Fruit fly (Drosophila melanogaster) whole organism, embryonic: ENCODE measurements around the gene CG15894.

Experiments
- Ada2b ChIP-seq: fragments of 200-800 bp; sonication (Bioruptor generic); IDR thresholded peaks from 2 replicates; pipeline ENCODE4 v1.3.6; 2022; ENCODE audit warnings: missing biosample characterization, missing genetic modification characterization
- C15 ChIP-seq: fragments of 200-800 bp; sonication (Bioruptor generic); IDR thresholded peaks from 3 replicates; pipeline ENCODE4 v1.3.6; 2022; ENCODE audit warnings: missing biosample characterization, missing genetic modification characterization
- CG10209 ChIP-seq: fragments of 200-800 bp; sonication (Bioruptor generic); optimal IDR thresholded peaks from 3 replicates; lab custom pipeline; 2017; ENCODE audit warnings: missing biosample characterization, mild to moderate bottlenecking, missing genetic modification characterization, missing genetic modification reagents
- CG10462 ChIP-seq: fragments of 200-800 bp; sonication (Bioruptor generic); optimal IDR thresholded peaks from 2 replicates; lab custom pipeline; 2016; ENCODE audit warnings: missing biosample characterization, missing genetic modification characterization
- CG10543 ChIP-seq: fragments of 200-800 bp; sonication (Bioruptor generic); optimal IDR thresholded peaks from 3 replicates; lab custom pipeline; 2017; ENCODE audit warnings: missing biosample characterization, mild to moderate bottlenecking, missing genetic modification characterization, moderate library complexity
- CG11093 ChIP-seq: fragments of 200-800 bp; sonication (Bioruptor generic); IDR thresholded peaks from 3 replicates; pipeline ENCODE4 v1.3.6; 2022; ENCODE audit warnings: missing biosample characterization, missing genetic modification characterization
- CG11723 ChIP-seq: fragments of 200-800 bp; sonication (Bioruptor generic); optimal IDR thresholded peaks from 2 replicates; lab custom pipeline; 2017; ENCODE audit warnings: missing biosample characterization, mild to moderate bottlenecking, missing genetic modification characterization
- CG14965 ChIP-seq: fragments of 200-800 bp; sonication (Bioruptor generic); optimal IDR thresholded peaks from 2 replicates; lab custom pipeline; 2016; ENCODE audit warnings: missing biosample characterization, missing genetic modification characterization, borderline replicate concordance
- CG15479 ChIP-seq: fragments of 200-800 bp; sonication (Bioruptor generic); optimal IDR thresholded peaks from 3 replicates; lab custom pipeline; 2019; ENCODE audit warnings: missing biosample characterization, mild to moderate bottlenecking, missing genetic modification characterization, moderate library complexity
- CG15696 ChIP-seq: fragments of 200-800 bp; sonication (Bioruptor generic); optimal IDR thresholded peaks from 2 replicates; lab custom pipeline; 2019; ENCODE audit warnings: missing biosample characterization, mild to moderate bottlenecking, missing genetic modification characterization, moderate library complexity
- CG1647 ChIP-seq: fragments of 200-800 bp; sonication (Bioruptor generic); optimal IDR thresholded peaks from 3 replicates; lab custom pipeline; 2016; ENCODE audit warnings: missing biosample characterization, missing genetic modification characterization
- CG16815 ChIP-seq: fragments of 200-800 bp; sonication (Bioruptor generic); optimal IDR thresholded peaks from 3 replicates; lab custom pipeline; 2017; ENCODE audit warnings: missing biosample characterization, mild to moderate bottlenecking, missing genetic modification characterization
- CG17912 ChIP-seq: fragments of 200-800 bp; sonication (Bioruptor generic); optimal IDR thresholded peaks from 2 replicates; lab custom pipeline; 2018; ENCODE audit warnings: missing biosample characterization, mild to moderate bottlenecking, missing genetic modification characterization
- CG2116 ChIP-seq: fragments of 200-800 bp; sonication (Bioruptor generic); optimal IDR thresholded peaks from 3 replicates; lab custom pipeline; 2018; ENCODE audit warnings: missing biosample characterization, mild to moderate bottlenecking, missing genetic modification characterization
- CG3281 ChIP-seq: fragments of 200-800 bp; sonication (Bioruptor generic); optimal IDR thresholded peaks from 3 replicates; lab custom pipeline; 2017; ENCODE audit warnings: missing biosample characterization, mild to moderate bottlenecking, missing genetic modification characterization
- CG33213 ChIP-seq: fragments of 200-800 bp; sonication (Bioruptor generic); optimal IDR thresholded peaks from 3 replicates; lab custom pipeline; 2016; ENCODE audit warnings: missing biosample characterization, missing genetic modification characterization
- CG4820 ChIP-seq: fragments of 200-800 bp; sonication (Bioruptor generic); optimal IDR thresholded peaks from 3 replicates; lab custom pipeline; 2016; ENCODE audit warnings: missing biosample characterization, missing genetic modification characterization
- CG6254 ChIP-seq: fragments of 200-800 bp; sonication (Bioruptor generic); optimal IDR thresholded peaks from 3 replicates; lab custom pipeline; 2017; ENCODE audit warnings: mild to moderate bottlenecking, missing biosample characterization, missing genetic modification reagents, missing genetic modification characterization
- CG6683 ChIP-seq: fragments of 200-800 bp; sonication (Bioruptor generic); optimal IDR thresholded peaks from 2 replicates; lab custom pipeline; 2017; ENCODE audit warnings: missing biosample characterization, mild to moderate bottlenecking, missing genetic modification characterization, missing genetic modification reagents
- CG8281 ChIP-seq: fragments of 200-800 bp; sonication (Bioruptor generic); optimal IDR thresholded peaks from 2 replicates; lab custom pipeline; 2018; ENCODE audit warnings: missing biosample characterization, mild to moderate bottlenecking, missing genetic modification characterization, moderate library complexity
- CG8290 ChIP-seq, 3 experiments: fragments of 200-800 bp; sonication (Bioruptor generic); optimal IDR thresholded peaks; 2 replicates each; lab custom pipeline; 2016 to 2019; ENCODE audit warnings: missing biosample characterization in 3 of 3, missing genetic modification characterization in 3 of 3, mild to moderate bottlenecking in 2 of 3, moderate library complexity in 1 of 3
- CG9609 ChIP-seq: fragments of 200-800 bp; sonication (Bioruptor generic); optimal IDR thresholded peaks from 3 replicates; lab custom pipeline; 2016; ENCODE audit warnings: missing biosample characterization, missing genetic modification characterization
- Dbx ChIP-seq: fragments of 200-800 bp; sonication (Bioruptor generic); IDR thresholded peaks from 3 replicates; pipeline ENCODE4 v1.3.6; 2022; ENCODE audit warnings: missing biosample characterization, missing genetic modification characterization
- Dip3 ChIP-seq: fragments of 200-800 bp; sonication (Bioruptor generic); optimal IDR thresholded peaks from 3 replicates; lab custom pipeline; 2016; ENCODE audit warnings: missing biosample characterization, missing genetic modification characterization
- HLH3B ChIP-seq: fragments of 200-800 bp; sonication (Bioruptor generic); IDR thresholded peaks from 2 replicates; pipeline ENCODE4 v1.3.6; 2022; ENCODE audit warnings: missing biosample characterization, missing genetic modification characterization
- Hey ChIP-seq: fragments of 200-800 bp; sonication (Bioruptor generic); optimal IDR thresholded peaks from 3 replicates; lab custom pipeline; 2018; ENCODE audit warnings: missing biosample characterization, mild to moderate bottlenecking, missing genetic modification characterization
- HmgD ChIP-seq: fragments of 200-800 bp; sonication (Bioruptor generic); optimal IDR thresholded peaks from 3 replicates; lab custom pipeline; 2016; ENCODE audit warnings: missing biosample characterization, missing genetic modification characterization
- HmgZ ChIP-seq: fragments of 200-800 bp; sonication (Bioruptor generic); optimal IDR thresholded peaks from 2 replicates; lab custom pipeline; 2018; ENCODE audit warnings: missing biosample characterization, mild to moderate bottlenecking, missing genetic modification characterization
- Mad ChIP-seq: fragments of 200-800 bp; sonication (Bioruptor generic); optimal IDR thresholded peaks from 2 replicates; lab custom pipeline; 2016; ENCODE audit warnings: missing biosample characterization, missing genetic modification characterization
- Mrtf ChIP-seq: fragments of 200-800 bp; sonication (Bioruptor generic); IDR thresholded peaks from 3 replicates; pipeline ENCODE4 v1.3.6; 2022; ENCODE audit warnings: missing biosample characterization, missing genetic modification characterization
- NK7.1 ChIP-seq: fragments of 200-800 bp; sonication (Bioruptor generic); optimal IDR thresholded peaks from 3 replicates; lab custom pipeline; 2016; ENCODE audit warnings: missing biosample characterization, missing genetic modification characterization
- Nf-YB ChIP-seq: fragments of 200-800 bp; sonication (Bioruptor generic); optimal IDR thresholded peaks from 3 replicates; lab custom pipeline; 2019; ENCODE audit warnings: missing biosample characterization, mild to moderate bottlenecking, missing genetic modification characterization, moderate library complexity
- NfI ChIP-seq: fragments of 200-800 bp; sonication (Bioruptor generic); optimal IDR thresholded peaks from 3 replicates; lab custom pipeline; 2018; ENCODE audit warnings: missing biosample characterization, mild to moderate bottlenecking, missing genetic modification characterization, moderate library complexity
- Taf1 ChIP-seq: fragments of 200-800 bp; sonication (Bioruptor generic); IDR thresholded peaks from 2 replicates; pipeline ENCODE4 v1.3.6; 2022; ENCODE audit warnings: missing biosample characterization, missing genetic modification characterization
- Trl ChIP-seq, 3 experiments: fragments of >200 bp in 2 of 3; fragments of 200-800 bp in 1 of 3; sonication (Bioruptor generic) in 1 of 3; optimal IDR thresholded peaks; 2 replicates in 1 of 3; 3 replicates in 2 of 3; lab custom pipeline; 2016 to 2017; ENCODE audit warnings: missing biosample characterization in 1 of 3, missing genetic modification characterization in 1 of 3
- ac ChIP-seq: fragments of 200-800 bp; sonication (Bioruptor generic); optimal IDR thresholded peaks from 3 replicates; lab custom pipeline; 2017; ENCODE audit warnings: missing biosample characterization, mild to moderate bottlenecking, missing genetic modification characterization
- aop ChIP-seq: fragments of 200-800 bp; sonication (Bioruptor generic); IDR thresholded peaks from 2 replicates; pipeline ENCODE4 v1.3.6; 2022; ENCODE audit warnings: missing biosample characterization, missing genetic modification characterization
- ara ChIP-seq: fragments of 200-800 bp; sonication (Bioruptor generic); IDR thresholded peaks from 2 replicates; pipeline ENCODE4 v1.3.6; 2022; ENCODE audit warnings: missing biosample characterization, missing genetic modification characterization
- btn ChIP-seq: fragments of 200-800 bp; sonication (Bioruptor generic); optimal IDR thresholded peaks from 2 replicates; lab custom pipeline; 2016; ENCODE audit warnings: missing biosample characterization, missing genetic modification characterization
- ci ChIP-seq: fragments of 200-800 bp; sonication (Bioruptor generic); IDR thresholded peaks from 3 replicates; pipeline ENCODE4 v1.3.6; 2022; ENCODE audit warnings: missing biosample characterization, missing genetic modification characterization
- en ChIP-seq: fragments of 200-800 bp; sonication (Bioruptor generic); optimal IDR thresholded peaks from 2 replicates; lab custom pipeline; 2016; ENCODE audit warnings: missing biosample characterization, missing genetic modification characterization
- fd64A ChIP-seq: fragments of 200-800 bp; sonication (Bioruptor generic); optimal IDR thresholded peaks from 3 replicates; lab custom pipeline; 2018; ENCODE audit warnings: missing biosample characterization, mild to moderate bottlenecking, missing genetic modification characterization
- grn ChIP-seq: fragments of 200-800 bp; sonication (Bioruptor generic); optimal IDR thresholded peaks from 3 replicates; lab custom pipeline; 2017; ENCODE audit warnings: missing biosample characterization, missing genetic modification characterization
- insv ChIP-seq, 2 experiments: fragments of 200-800 bp; sonication (Bioruptor generic); optimal IDR thresholded peaks; 3 replicates each; lab custom pipeline; 2016 to 2018; ENCODE audit warnings: missing biosample characterization in 2 of 2, missing genetic modification characterization in 2 of 2
- kni ChIP-seq: fragments of 200-800 bp; sonication (Bioruptor generic); optimal IDR thresholded peaks from 3 replicates; lab custom pipeline; 2017; ENCODE audit warnings: mild to moderate bottlenecking, missing biosample characterization, missing genetic modification reagents, missing genetic modification characterization
- nerfin-2 ChIP-seq: fragments of 200-800 bp; sonication (Bioruptor generic); IDR thresholded peaks from 2 replicates; pipeline ENCODE4 v1.3.6; 2022; ENCODE audit warnings: missing biosample characterization, missing genetic modification characterization; ENCODE audit not compliant: partially characterized antibody
- oc ChIP-seq: fragments of 200-800 bp; sonication (Bioruptor generic); optimal IDR thresholded peaks from 2 replicates; lab custom pipeline; 2018; ENCODE audit warnings: missing biosample characterization, mild to moderate bottlenecking, missing genetic modification characterization, moderate library complexity
- peb ChIP-seq: fragments of 200-800 bp; sonication (Bioruptor generic); IDR thresholded peaks from 2 replicates; pipeline ENCODE4 v1.3.6; 2022; ENCODE audit warnings: missing biosample characterization, missing genetic modification characterization
- sd ChIP-seq: fragments of 200-800 bp; sonication (Bioruptor generic); optimal IDR thresholded peaks from 3 replicates; lab custom pipeline; 2018; ENCODE audit warnings: missing biosample characterization, mild to moderate bottlenecking, missing genetic modification characterization, moderate library complexity
- slbo ChIP-seq: fragments of 200-800 bp; sonication (Bioruptor generic); IDR thresholded peaks from 2 replicates; pipeline ENCODE4 v1.3.6; 2022; ENCODE audit warnings: missing biosample characterization, missing genetic modification characterization
- vfl ChIP-seq: fragments of 200-800 bp; sonication (Bioruptor generic); optimal IDR thresholded peaks from 2 replicates; lab custom pipeline; 2016; ENCODE audit warnings: missing biosample characterization, missing genetic modification characterization

Gene CG15894

dm6 chrX:6310408-6310807 is 1.4 kb downstream of the CG15894 start (continued):
- TF ChIP-seq CG10543 (GFP tag; lab: Kevin White, UChicago) (no peak), sd (no peak), ara (no peak), HmgZ (tag; lab: Kevin White, UChicago) (no peak), CG16815 (GFP tag; lab: Kevin White, UChicago) (no peak), insv (GFP tag; optimal IDR thresholded peaks at IDR 0.05; lab: Kevin White, UChicago) (no peak), oc (peak; percentile 2), Taf1 (GFP tag; lab: Robert Waterston, UW) (no peak), CG11723 (GFP tag; lab: Kevin White, UChicago) (no peak), CG33213 (no peak), CG6254 (GFP tag; lab: Kevin White, UChicago) (no peak), CG17912 (no peak), fd64A (no peak), CG6683 (GFP tag; lab: Kevin White, UChicago) (no peak), HLH3B (GFP tag; lab: Robert Waterston, UW) (0 out of 2 replicates have a peak, but pooled peaks have one; percentile 31), Nf-YB (GFP tag; lab: Kevin White, UChicago) (no peak), kni (GFP tag; lab: Kevin White, UChicago) (no peak), CG11093 (GFP tag; lab: Robert Waterston, UW) (no peak), Dbx (GFP tag; lab: Robert Waterston, UW) (no peak), Ada2b (GFP tag; lab: Robert Waterston, UW) (no peak), peb (GFP tag; lab: Robert Waterston, UW) (no peak), btn (GFP tag; lab: Kevin White, UChicago) (no peak), CG9609 (GFP tag; lab: Kevin White, UChicago) (no peak), Mad (GFP tag; lab: Kevin White, UChicago) (no peak), NK7.1 (GFP tag; lab: Kevin White, UChicago) (no peak), Trl (optimal IDR thresholded peaks at IDR 0.05; lab: Kevin White, UChicago) (no peak), Trl (GFP tag; optimal IDR thresholded peaks at IDR 0.05; lab: Kevin White, UChicago) (peak; percentile 11), ac (GFP tag; lab: Kevin White, UChicago) (no peak), CG14965 (GFP tag; lab: Kevin White, UChicago) (no peak), CG10462 (no peak), CG2116 (no peak), en (GFP tag; lab: Kevin White, UChicago) (no peak), CG4820 (no peak), slbo (GFP tag; lab: Robert Waterston, UW) (peak; percentile 40), C15 (no peak), CG10209 (GFP tag; lab: Kevin White, UChicago) (no peak), Mrtf (no peak), nerfin-2 (no peak), vfl (no peak), CG3281 (GFP tag; lab: Kevin White, UChicago) (no peak), Hey (no peak), CG1647 (GFP tag; lab: Kevin White, UChicago) (no peak), CG8281 (tag; lab: Kevin White, UChicago) (no peak), CG15479 (GFP tag; lab: Kevin White, UChicago) (no peak), CG15696 (tag; lab: Kevin White, UChicago) (no peak), aop (GFP tag; lab: Robert Waterston, UW) (no peak), grn (GFP tag; lab: Kevin White, UChicago) (no peak), ci (peak; percentile 59; the same call in 2 of the 3 replicates), Dip3 (no peak), NfI (no peak), HmgD (GFP tag; lab: Kevin White, UChicago) (no peak), CG8290 (GFP tag; optimal IDR thresholded peaks at IDR 0.05; lab: Kevin White, UChicago) (no peak), CG8290 (tag; optimal IDR thresholded peaks at IDR 0.05; lab: Kevin White, UChicago) (peak in 1 of 2 experiments; percentile 74)
